Worm (Caenorhabditis elegans) whole organism, L4/young adult: Measurements from ENCODE around the gene F35A5.1.

Experiments used
- W03F9.2 ChIP-seq: fragments of 150-350 bp; optimal IDR thresholded peaks from 2 replicates; lab custom pipeline; 2014; ENCODE audit warnings: missing biosample characterization, missing genetic modification characterization
- dao-5 ChIP-seq: sonication (generic microtip); optimal IDR thresholded peaks from 2 replicates; lab custom pipeline; 2016; ENCODE audit warnings: missing genotype, missing genetic modification characterization, moderate library complexity, missing compliant biosample characterization
- him-1 ChIP-seq: sonication (generic microtip); optimal IDR thresholded peaks from 2 replicates; lab custom pipeline; 2016; ENCODE audit warnings: missing genotype, missing genetic modification reagents, missing genetic modification characterization, missing compliant biosample characterization

DNA sequence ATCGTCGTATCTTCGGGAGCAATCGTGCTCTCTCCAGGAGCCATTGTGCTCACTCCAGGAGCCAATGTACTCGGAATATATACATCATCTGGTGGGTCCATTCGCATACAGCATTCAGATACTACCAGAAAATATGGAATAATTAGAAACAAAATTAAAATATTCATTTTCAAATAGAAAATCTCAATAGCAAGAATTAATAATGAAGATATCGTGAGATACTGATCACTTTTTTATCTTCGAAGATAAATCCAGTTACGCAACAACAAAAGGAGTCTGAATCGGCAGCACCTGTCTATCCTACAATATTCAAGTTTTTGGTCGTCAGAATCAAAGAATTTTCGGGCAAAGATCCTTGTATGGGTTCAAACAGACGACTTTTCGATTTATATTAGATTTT is 38.5 kb upstream of the F35A5.1 start, which contains the start of gene F47B7.5:
- no peak for TF ChIP-seq dao-5
- no peak for TF ChIP-seq him-1 (tag; lab: Kevin White, UChicago)
- TF ChIP-seq W03F9.2 (tag; lab: Kevin White, UChicago) = no peak
